Worm (Caenorhabditis elegans) whole organism, L4 larva: Measurements from ENCODE around the gene F38A5.22.

Source experiments
- D1046.2 ChIP-seq: fragments of 200-800 bp; sonication (Bioruptor generic); IDR thresholded peaks from 2 replicates; pipeline ENCODE4 v1.3.6; 2022; ENCODE audit warnings: missing genetic modification characterization, missing compliant biosample characterization
- F37D6.2 ChIP-seq: sonication (generic microtip); optimal IDR thresholded peaks from 2 replicates; lab custom pipeline; 2016; ENCODE audit warnings: mild to moderate bottlenecking, missing genetic modification characterization, missing compliant biosample characterization
- F44E2.7 ChIP-seq: fragments of 200-800 bp; sonication (Bioruptor generic); IDR thresholded peaks from 2 replicates; pipeline ENCODE4 v2.1.2; 2022; ENCODE audit warnings: missing genetic modification characterization, missing compliant biosample characterization
- F49E8.2 ChIP-seq: sonication (generic microtip); optimal IDR thresholded peaks from 2 replicates; lab custom pipeline; 2016; ENCODE audit warnings: missing compliant biosample characterization, mild to moderate bottlenecking, missing genetic modification characterization, borderline replicate concordance
- R02D3.7 ChIP-seq: fragments of 150-350 bp; sonication (generic microtip); optimal IDR thresholded peaks from 3 replicates; lab custom pipeline; 2014; ENCODE audit warnings: missing biosample characterization, missing genetic modification characterization
- T20F7.1 ChIP-seq: fragments of 200-800 bp; sonication (Bioruptor generic); optimal IDR thresholded peaks from 2 replicates; lab custom pipeline; 2018; ENCODE audit warnings: mild to moderate bottlenecking, missing genetic modification characterization, missing compliant biosample characterization
- Y105C5A.15 ChIP-seq: fragments of 200-800 bp; sonication (Bioruptor generic); IDR thresholded peaks from 2 replicates; pipeline ENCODE4 v1.3.6; 2022; ENCODE audit warnings: missing genetic modification characterization, missing compliant biosample characterization
- Y5F2A.4 ChIP-seq: fragments of 200-800 bp; sonication (Bioruptor generic); optimal IDR thresholded peaks from 2 replicates; lab custom pipeline; 2018; ENCODE audit warnings: mild to moderate bottlenecking, missing genetic modification characterization, missing compliant biosample characterization
- Y75B8A.6 ChIP-seq: fragments of 200-800 bp; sonication (Bioruptor generic); IDR thresholded peaks from 2 replicates; pipeline ENCODE4 v1.3.6; 2022; ENCODE audit warnings: missing genetic modification reagents, missing genetic modification characterization, missing compliant biosample characterization
- ZK546.5 ChIP-seq, 2 experiments: sonication (generic microtip); optimal IDR thresholded peaks; 2 replicates each; lab custom pipeline; 2017; ENCODE audit warnings: missing biosample characterization in 2 of 2, missing genetic modification characterization in 2 of 2
- aly-2 ChIP-seq: sonication (generic microtip); optimal IDR thresholded peaks from 2 replicates; lab custom pipeline; 2018; ENCODE audit warnings: missing biosample characterization, missing genetic modification characterization
- ama-1 ChIP-seq: fragments of 150-350 bp; optimal IDR thresholded peaks from 2 replicates; lab custom pipeline; 2014; ENCODE audit warnings: inconsistent platforms, mixed read lengths
- ceh-32 ChIP-seq: sonication (generic microtip); optimal IDR thresholded peaks from 2 replicates; lab custom pipeline; 2016; ENCODE audit warnings: mild to moderate bottlenecking, missing genetic modification characterization, missing compliant biosample characterization; ENCODE audit not compliant: poor library complexity
- cey-2 ChIP-seq: sonication (generic microtip); optimal IDR thresholded peaks from 3 replicates; lab custom pipeline; 2017; ENCODE audit warnings: missing genetic modification characterization, mild to moderate bottlenecking, missing compliant biosample characterization, antibody characterized with exemption, borderline replicate concordance; ENCODE audit not compliant: insufficient read depth
- daf-12 ChIP-seq: fragments of 150-350 bp; optimal IDR thresholded peaks from 2 replicates; lab custom pipeline; 2014; ENCODE audit warnings: missing biosample characterization, missing genetic modification reagents, missing genetic modification characterization
- daf-16 ChIP-seq, 3 experiments: sonication (generic microtip); optimal IDR thresholded peaks; 2 replicates each; lab custom pipeline; 2016 to 2017; ENCODE audit warnings: missing genetic modification characterization in 3 of 3, missing genetic modification reagents in 3 of 3, mild to moderate bottlenecking in 2 of 3, missing compliant biosample characterization in 2 of 3, missing biosample characterization in 1 of 3, moderate library complexity in 1 of 3
- daf-8 ChIP-seq: fragments of 200-800 bp; sonication (Bioruptor generic); IDR thresholded peaks from 2 replicates; pipeline ENCODE4 v1.3.6; 2022; ENCODE audit warnings: missing genetic modification characterization, missing compliant biosample characterization
- dmd-6 ChIP-seq: fragments of 200-800 bp; sonication (Bioruptor generic); IDR thresholded peaks from 2 replicates; pipeline ENCODE4 v1.3.6; 2022; ENCODE audit warnings: missing genetic modification reagents, missing genetic modification characterization, missing compliant biosample characterization
- dmd-9 ChIP-seq: fragments of 200-800 bp; sonication (Bioruptor generic); IDR thresholded peaks from 2 replicates; pipeline ENCODE4 v1.3.6; 2022; ENCODE audit warnings: missing genetic modification reagents, missing genetic modification characterization, missing compliant biosample characterization
- egl-27 ChIP-seq: sonication (generic microtip); optimal IDR thresholded peaks from 3 replicates; lab custom pipeline; 2017; ENCODE audit warnings: missing biosample characterization, missing genetic modification reagents, missing genetic modification characterization
- fos-1 ChIP-seq: fragments of 150-350 bp; optimal IDR thresholded peaks from 2 replicates; lab custom pipeline; 2014; ENCODE audit warnings: missing biosample characterization, missing genetic modification characterization
- hlh-30 ChIP-seq: sonication (generic microtip); optimal IDR thresholded peaks from 2 replicates; lab custom pipeline; 2017; ENCODE audit warnings: antibody characterized with exemption, mild to moderate bottlenecking, missing genetic modification characterization, missing compliant biosample characterization; ENCODE audit not compliant: insufficient read depth
- jun-1 ChIP-seq: fragments of 150-350 bp; optimal IDR thresholded peaks from 2 replicates; lab custom pipeline; 2014; ENCODE audit warnings: missing biosample characterization, missing genetic modification reagents, missing genetic modification characterization
- lin-1 ChIP-seq: fragments of 200-800 bp; sonication (Bioruptor generic); IDR thresholded peaks from 2 replicates; pipeline ENCODE4 v1.3.6; 2022; ENCODE audit warnings: missing genetic modification reagents, missing genetic modification characterization, missing compliant biosample characterization
- lin-13 ChIP-seq: fragments of 150-350 bp; optimal IDR thresholded peaks from 2 replicates; lab custom pipeline; 2014; ENCODE audit warnings: missing biosample characterization, missing genetic modification reagents, missing genetic modification characterization
- lin-15B ChIP-seq: fragments of 150-350 bp; sonication (generic microtip); optimal IDR thresholded peaks from 3 replicates; lab custom pipeline; 2014; ENCODE audit warnings: missing biosample characterization, missing genetic modification characterization
- lin-38 ChIP-seq: fragments of 200-800 bp; sonication (Bioruptor generic); IDR thresholded peaks from 2 replicates; pipeline ENCODE4 v1.3.6; 2022; ENCODE audit warnings: missing genetic modification reagents, missing genetic modification characterization, missing compliant biosample characterization
- lir-3 ChIP-seq: sonication (generic microtip); optimal IDR thresholded peaks from 2 replicates; lab custom pipeline; 2016; ENCODE audit warnings: mild to moderate bottlenecking, missing genetic modification characterization, missing compliant biosample characterization
- lsy-2 ChIP-seq, 2 experiments: fragments of 150-350 bp in 1 of 2; sonication (generic microtip) in 1 of 2; optimal IDR thresholded peaks; 2 replicates each; lab custom pipeline; 2014 to 2017; ENCODE audit warnings: missing biosample characterization in 2 of 2, missing genetic modification characterization in 2 of 2
- madf-5 ChIP-seq, 2 experiments: fragments of 200-800 bp; sonication (Bioruptor generic); IDR thresholded peaks; 2 replicates each; pipeline ENCODE4 v1.3.6; 2022; ENCODE audit warnings: missing compliant biosample characterization in 2 of 2, missing genetic modification characterization in 2 of 2
- madf-9 ChIP-seq: fragments of 200-800 bp; sonication (Bioruptor generic); conservative IDR thresholded peaks from 2 replicates; pipeline ENCODE4 v1.3.6; 2022; ENCODE audit warnings: missing genetic modification reagents, missing genetic modification characterization, missing compliant biosample characterization
- mep-1 ChIP-seq: fragments of 150-350 bp; sonication (generic microtip); optimal IDR thresholded peaks from 3 replicates; lab custom pipeline; 2014; ENCODE audit warnings: missing biosample characterization, missing genetic modification characterization
- mes-2 ChIP-seq: sonication (generic microtip); optimal IDR thresholded peaks from 2 replicates; lab custom pipeline; 2016; ENCODE audit warnings: missing genotype, mild to moderate bottlenecking, missing genetic modification characterization, missing compliant biosample characterization; ENCODE audit not compliant: poor library complexity, severe bottlenecking
- nhr-10 ChIP-seq: fragments of 150-350 bp; optimal IDR thresholded peaks from 2 replicates; lab custom pipeline; 2014; ENCODE audit warnings: missing biosample characterization, missing genetic modification characterization
- nhr-102 ChIP-seq: sonication (generic microtip); optimal IDR thresholded peaks from 2 replicates; lab custom pipeline; 2016; ENCODE audit warnings: mild to moderate bottlenecking, missing genetic modification characterization, moderate library complexity, missing compliant biosample characterization
- nhr-11 ChIP-seq: fragments of 150-350 bp; optimal IDR thresholded peaks from 2 replicates; lab custom pipeline; 2014; ENCODE audit warnings: missing biosample characterization, missing genetic modification characterization
- nhr-111 ChIP-seq: fragments of 200-800 bp; sonication (Bioruptor generic); optimal IDR thresholded peaks from 2 replicates; lab custom pipeline; 2018; ENCODE audit warnings: mild to moderate bottlenecking, missing genetic modification characterization, missing compliant biosample characterization
- pha-4 ChIP-seq, 2 experiments: fragments of 150-350 bp in 1 of 2; fragments of 200-800 bp in 1 of 2; sonication (Bioruptor generic) in 1 of 2; IDR thresholded peaks in 1 of 2; optimal IDR thresholded peaks in 1 of 2; 2 replicates each; pipeline versions ENCODE4 v1.3.6 to Lab custom; 2014 to 2022; ENCODE audit warnings: missing genetic modification characterization in 2 of 2, missing genetic modification reagents in 2 of 2, missing biosample characterization in 1 of 2, missing compliant biosample characterization in 1 of 2
- php-3 ChIP-seq: fragments of 200-800 bp; sonication (Bioruptor generic); IDR thresholded peaks from 2 replicates; pipeline ENCODE4 v1.3.6; 2022; ENCODE audit warnings: missing genetic modification reagents, missing genetic modification characterization, missing compliant biosample characterization
- pqm-1 ChIP-seq: sonication (generic microtip); optimal IDR thresholded peaks from 2 replicates; lab custom pipeline; 2017; ENCODE audit warnings: missing biosample characterization, missing genetic modification characterization
- rbr-2 ChIP-seq: sonication (generic microtip); optimal IDR thresholded peaks from 2 replicates; lab custom pipeline; 2016; ENCODE audit warnings: missing genotype, missing genetic modification characterization, missing compliant biosample characterization
- sdz-12 ChIP-seq: fragments of 200-800 bp; sonication (Bioruptor generic); optimal IDR thresholded peaks from 2 replicates; lab custom pipeline; 2018; ENCODE audit warnings: mild to moderate bottlenecking, missing genetic modification characterization, missing compliant biosample characterization
- skn-1 ChIP-seq: fragments of 150-350 bp; optimal IDR thresholded peaks from 2 replicates; lab custom pipeline; 2014; ENCODE audit warnings: missing biosample characterization, missing genetic modification characterization
- snpc-1.2 ChIP-seq: fragments of 200-800 bp; sonication (Bioruptor generic); IDR thresholded peaks from 2 replicates; pipeline ENCODE4 v1.3.6; 2022; ENCODE audit warnings: missing genetic modification reagents, missing genetic modification characterization, missing compliant biosample characterization
- tag-97 ChIP-seq: fragments of 200-800 bp; sonication (Bioruptor generic); IDR thresholded peaks from 2 replicates; pipeline ENCODE4 v1.3.6; 2022; ENCODE audit warnings: missing genetic modification characterization, missing compliant biosample characterization
- unc-130 ChIP-seq: sonication (generic microtip); optimal IDR thresholded peaks from 2 replicates; lab custom pipeline; 2016; ENCODE audit warnings: missing genetic modification reagents, missing genetic modification characterization, missing compliant biosample characterization
- unc-39 ChIP-seq: sonication (generic microtip); optimal IDR thresholded peaks from 2 replicates; lab custom pipeline; 2017; ENCODE audit warnings: missing biosample characterization, missing genetic modification characterization
- zip-2 ChIP-seq: fragments of 150-350 bp; optimal IDR thresholded peaks from 2 replicates; lab custom pipeline; 2014; ENCODE audit warnings: missing biosample characterization, missing genetic modification characterization

Gene F38A5.22

DNA sequence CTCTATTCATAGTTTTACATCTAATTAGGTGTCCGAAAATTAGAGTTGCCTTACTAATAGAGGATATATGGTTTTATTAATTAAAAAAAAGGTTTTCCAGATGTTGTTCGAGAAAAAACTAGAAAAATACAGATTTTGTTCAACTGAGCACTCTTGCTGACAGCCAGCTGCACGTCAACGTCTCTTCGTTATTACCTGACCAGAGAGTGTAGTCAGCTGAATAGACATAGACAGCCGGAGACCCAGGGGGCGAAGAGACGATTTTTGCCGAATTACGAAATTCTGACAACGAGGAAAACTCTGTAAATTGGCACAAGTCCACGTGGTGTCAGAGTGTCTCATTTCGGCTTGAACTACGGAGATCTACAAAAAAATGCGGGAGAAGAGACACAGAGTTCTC, 22.9 kb upstream of the F38A5.22 start (continued):
- no peak for TF ChIP-seq nhr-11 (tag; lab: Kevin White, UChicago)
- TF ChIP-seq Y5F2A.4 (GFP tag; lab: Kevin White, UChicago), result no peak
- TF ChIP-seq unc-39 (tag; lab: Kevin White, UChicago), result no peak
- no peak for TF ChIP-seq daf-12
- no peak for TF ChIP-seq zip-2 (tag; lab: Kevin White, UChicago)
- peak; percentile 62 for TF ChIP-seq hlh-30 (tag; lab: Kevin White, UChicago)
- no peak for TF ChIP-seq ceh-32 (tag; lab: Kevin White, UChicago)
- no peak for TF ChIP-seq lin-13
- no peak for TF ChIP-seq madf-5 (GFP tag; IDR thresholded peaks at IDR 0.05; lab: Robert Waterston, UW)
- TF ChIP-seq fos-1 (tag; lab: Kevin White, UChicago), result no peak
- no peak for TF ChIP-seq F44E2.7 (GFP tag; lab: Robert Waterston, UW)
- TF ChIP-seq skn-1 (tag; lab: Kevin White, UChicago), result no peak
- TF ChIP-seq php-3, result no peak
- TF ChIP-seq dmd-6 (GFP tag; lab: Robert Waterston, UW), result peak; percentile 18; the same call in 1 of the 2 replicates
- TF ChIP-seq F37D6.2 (tag; lab: Kevin White, UChicago), result no peak
- TF ChIP-seq sdz-12 (GFP tag; lab: Kevin White, UChicago), result no peak

ce11 chrIV:6613296-6613695, 17.6 kb upstream of the F38A5.22 start, which contains the start of gene drh-1:
TSS of gene drh-1 (minus strand) at chrIV:6613353.
- TF ChIP-seq dmd-9 (GFP tag; lab: Robert Waterston, UW), result no peak
- no peak for TF ChIP-seq T20F7.1 (GFP tag; lab: Kevin White, UChicago)
- TF ChIP-seq Y75B8A.6 (GFP tag; lab: Robert Waterston, UW), result no peak
- TF ChIP-seq fos-1 (tag; lab: Kevin White, UChicago), result no peak
- TF ChIP-seq lin-38, result peak; percentile 68
- TF ChIP-seq hlh-30 (tag; lab: Kevin White, UChicago), result no peak
- TF ChIP-seq mes-2 (tag; lab: Kevin White, UChicago), result peak; percentile 46
- no peak for TF ChIP-seq lin-1 (GFP tag; lab: Robert Waterston, UW)
- no peak for TF ChIP-seq pqm-1
- TF ChIP-seq R02D3.7 (tag; lab: Kevin White, UChicago), result no peak
- TF ChIP-seq rbr-2, result no peak
- no peak for TF ChIP-seq lin-13
- TF ChIP-seq lin-15B (tag; lab: Kevin White, UChicago), result no peak
- no peak for TF ChIP-seq nhr-11 (tag; lab: Kevin White, UChicago)
- TF ChIP-seq php-3, result no peak
- TF ChIP-seq nhr-102 (tag; lab: Kevin White, UChicago), result no peak
- no peak for TF ChIP-seq ZK546.5 (tag; optimal IDR thresholded peaks at IDR 0.05; lab: Kevin White, UChicago)
- no peak for TF ChIP-seq Y105C5A.15
- TF ChIP-seq madf-9 (GFP tag; lab: Robert Waterston, UW), result no peak
- no peak for TF ChIP-seq nhr-10 (tag; lab: Kevin White, UChicago)
- no peak for TF ChIP-seq F49E8.2
- TF ChIP-seq aly-2, result no peak
- no peak for TF ChIP-seq jun-1 (tag; lab: Kevin White, UChicago)
- no peak for TF ChIP-seq mep-1
- no peak for TF ChIP-seq daf-8
- TF ChIP-seq daf-12, result no peak
- TF ChIP-seq egl-27 (tag; lab: Kevin White, UChicago), result no peak
- no peak for TF ChIP-seq cey-2 (tag; lab: Kevin White, UChicago)
- no peak for TF ChIP-seq lir-3 (tag; lab: Kevin White, UChicago)
- TF ChIP-seq snpc-1.2 (GFP tag; lab: Robert Waterston, UW), result peak; percentile 73
- TF ChIP-seq zip-2 (tag; lab: Kevin White, UChicago), result no peak
- no peak for TF ChIP-seq nhr-111 (GFP tag; lab: Kevin White, UChicago)
- TF ChIP-seq D1046.2 (GFP tag; lab: Robert Waterston, UW), result no peak
- TF ChIP-seq lsy-2 (tag; optimal IDR thresholded peaks at IDR 0.05; lab: Kevin White, UChicago), result peak in 1 of 2 experiments; percentile 65
- TF ChIP-seq pha-4 (GFP tag; IDR thresholded peaks at IDR 0.05; lab: Robert Waterston, UW), result no peak
- no peak for TF ChIP-seq pha-4 (tag; optimal IDR thresholded peaks at IDR 0.05; lab: Kevin White, UChicago)
- TF ChIP-seq ama-1, result no peak
- no peak for TF ChIP-seq unc-130 (GFP tag; lab: Kevin White, UChicago)
- no peak for TF ChIP-seq daf-16 (GFP tag; optimal IDR thresholded peaks at IDR 0.05; lab: Kevin White, UChicago)
- TF ChIP-seq daf-16 (tag; optimal IDR thresholded peaks at IDR 0.05; lab: Kevin White, UChicago), result peak; percentile 22
- no peak for TF ChIP-seq tag-97 (GFP tag; lab: Robert Waterston, UW)
